Worm (Caenorhabditis elegans): ENCODE results near the gene srv-28.

srv-28 gene

ce11 chrIV:6249591-6249990 lies 13.6 kb downstream of the srv-28 start, which contains the start of gene F58F9.1 (continued):
- no peak for TF ChIP-seq efl-1 (optimal IDR thresholded peaks at IDR 0.05)
- no peak for TF ChIP-seq efl-1 (GFP tag; optimal IDR thresholded peaks at IDR 0.05 in 1 of 2)
- no peak for TF ChIP-seq lsy-2 (tag; optimal IDR thresholded peaks at IDR 0.05)
- peak; percentile 29 for TF ChIP-seq nhr-47 (tag; optimal IDR thresholded peaks at IDR 0.05)
- no peak for TF ChIP-seq xbp-1 (tag; optimal IDR thresholded peaks at IDR 0.05)
- TF ChIP-seq snpc-4 (tag; optimal IDR thresholded peaks at IDR 0.05), result no peak
- TF ChIP-seq pag-3 (tag; optimal IDR thresholded peaks at IDR 0.05; ENCODE audit: borderline replicate concordance, insufficient read depth), result no peak
- no peak for TF ChIP-seq nhr-76 (tag; optimal IDR thresholded peaks at IDR 0.05)
- no peak for TF ChIP-seq jun-1 (tag; optimal IDR thresholded peaks at IDR 0.05)

- TF ChIP-seq pqm-1 (tag; optimal IDR thresholded peaks at IDR 0.05) (no peak), lin-35 (GFP tag; optimal IDR thresholded peaks at IDR 0.05) (peak in 1 of 2 experiments; percentile 52), ceh-82 (tag; optimal IDR thresholded peaks at IDR 0.05) (no peak), nhr-77 (tag; optimal IDR thresholded peaks at IDR 0.05) (no peak), blmp-1 (tag; optimal IDR thresholded peaks at IDR 0.05) (peak; percentile 43), C16A3.4 (tag; optimal IDR thresholded peaks at IDR 0.05) (no peak), mdl-1 (tag; optimal IDR thresholded peaks at IDR 0.05) (no peak), efl-1 (optimal IDR thresholded peaks at IDR 0.05) (no peak), efl-1 (GFP tag; optimal IDR thresholded peaks at IDR 0.05 in 1 of 2) (no peak), ceh-90 (tag; optimal IDR thresholded peaks at IDR 0.05) (no peak), aha-1 (tag; optimal IDR thresholded peaks at IDR 0.05) (no peak), dsc-1 (tag; optimal IDR thresholded peaks at IDR 0.05) (no peak), nhr-20 (tag; optimal IDR thresholded peaks at IDR 0.05) (peak; percentile 92), lin-15B (tag; optimal IDR thresholded peaks at IDR 0.05) (no peak), sox-4 (tag; optimal IDR thresholded peaks at IDR 0.05) (no peak), ztf-4 (tag; optimal IDR thresholded peaks at IDR 0.05) (no peak), C34B4.2 (tag; optimal IDR thresholded peaks at IDR 0.05) (no peak), efl-3 (GFP tag; optimal IDR thresholded peaks at IDR 0.05) (no peak), isw-1 (GFP tag; IDR thresholded peaks at IDR 0.05) (no peak), lin-13 (GFP tag; optimal IDR thresholded peaks at IDR 0.05) (no peak), hlh-17 (GFP tag; optimal IDR thresholded peaks at IDR 0.05; ENCODE audit: borderline replicate concordance) (no peak), ama-1 (optimal IDR thresholded peaks at IDR 0.05) (no peak), lin-14 (GFP tag; optimal IDR thresholded peaks at IDR 0.05) (no peak), nhr-85 (tag) (peak; percentile 27), sup-37 (GFP tag; optimal IDR thresholded peaks at IDR 0.05) (no peak), grh-1 (GFP tag; IDR thresholded peaks at IDR 0.05) (no peak), F16B12.6 (tag; optimal IDR thresholded peaks at IDR 0.05) (no peak), tbx-2 (tag; optimal IDR thresholded peaks at IDR 0.05) (no peak), hpl-2 (GFP tag; optimal IDR thresholded peaks at IDR 0.05) (no peak), mab-9 (GFP tag; IDR thresholded peaks at IDR 0.05) (no peak), elt-2 (tag; optimal IDR thresholded peaks at IDR 0.05) (peak; percentile 54), lin-39 (tag; optimal IDR thresholded peaks at IDR 0.05) (no peak), fkh-4 (tag; optimal IDR thresholded peaks at IDR 0.05; ENCODE audit: borderline replicate concordance) (no peak), nhr-19 (GFP tag; conservative IDR thresholded peaks at IDR 0.05) (no peak), ceh-63 (GFP tag; optimal IDR thresholded peaks at IDR 0.05) (no peak), snpc-4 (tag; optimal IDR thresholded peaks at IDR 0.05) (no peak), nhr-28 (tag; optimal IDR thresholded peaks at IDR 0.05) (no peak), pag-3 (tag; optimal IDR thresholded peaks at IDR 0.05; ENCODE audit: borderline replicate concordance, insufficient read depth) (no peak), nhr-12 (tag; optimal IDR thresholded peaks at IDR 0.05) (no peak), nhr-84 (tag; optimal IDR thresholded peaks at IDR 0.05) (no peak), lsy-2 (tag; optimal IDR thresholded peaks at IDR 0.05) (peak in 1 of 2 experiments; percentile 7), irx-1 (tag; optimal IDR thresholded peaks at IDR 0.05) (no peak), sptf-1 (tag; optimal IDR thresholded peaks at IDR 0.05) (no peak), alr-1 (tag; optimal IDR thresholded peaks at IDR 0.05; ENCODE audit: borderline replicate concordance) (no peak), unc-62 (GFP tag; optimal IDR thresholded peaks at IDR 0.05) (no peak), rnt-1 (tag; optimal IDR thresholded peaks at IDR 0.05) (no peak), egl-27 (tag; optimal IDR thresholded peaks at IDR 0.05) (no peak), dpl-1 (GFP tag; optimal IDR thresholded peaks at IDR 0.05) (peak in 1 of 3 experiments; percentile 5)
Measured at ce11 chrIV:6248486-6248885, 14.7 kb downstream of the srv-28 start, which contains the start of gene acox-3. acox-3 (minus strand) TSS chrIV:6248492.

Data from whole organism, L1 larva.